Fruit fly (Drosophila melanogaster) whole organism, adult: Measurements from ENCODE around the gene CG33299.

ENCODE experiments used
- CG7101 ChIP-seq: fragments of 200-800 bp; sonication (Bioruptor generic); optimal IDR thresholded peaks from 2 replicates; lab custom pipeline; 2018; ENCODE audit warnings: missing biosample characterization, mild to moderate bottlenecking, missing genetic modification characterization, moderate library complexity
- Hr96 ChIP-seq: fragments of 200-800 bp; sonication (Bioruptor generic); optimal IDR thresholded peaks from 2 replicates; lab custom pipeline; 2016; ENCODE audit warnings: missing biosample characterization, missing genetic modification characterization
- cnc ChIP-seq, 2 experiments: fragments of >200 bp; optimal IDR thresholded peaks; 2 replicates each; lab custom pipeline; 2017
- kay ChIP-seq: fragments of 200-800 bp; sonication (Bioruptor generic); peaks from one replicate; lab custom pipeline; 2016; ENCODE audit warnings: missing biosample characterization, missing genetic modification characterization, borderline replicate concordance

dm6 chr2L:9607997-9608563 is 48.3 kb upstream of the CG33299 start, which contains the start of gene gcm2:
- TF ChIP-seq Hr96 (GFP tag; lab: Kevin White, UChicago): no peak
- TF ChIP-seq kay (GFP tag; lab: Kevin White, UChicago): no peak
- TF ChIP-seq cnc (optimal IDR thresholded peaks at IDR 0.05; lab: Kevin White, UChicago): no peak
- TF ChIP-seq CG7101: no peak
